Fruit fly (Drosophila melanogaster) whole organism, embryonic: ENCODE measurements around the gene Sec10.

ENCODE experiments used
- Atf6 ChIP-seq: fragments of 200-800 bp; sonication (Bioruptor generic); IDR thresholded peaks from 2 replicates; pipeline ENCODE4 v1.3.6; 2022; ENCODE audit warnings: missing biosample characterization, missing genetic modification characterization
- B-H2 ChIP-seq: fragments of 200-800 bp; sonication (Bioruptor generic); optimal IDR thresholded peaks from 2 replicates; lab custom pipeline; 2018; ENCODE audit warnings: missing biosample characterization, mild to moderate bottlenecking, missing genetic modification characterization
- BtbVII ChIP-seq: fragments of 200-800 bp; sonication (Bioruptor generic); optimal IDR thresholded peaks from 3 replicates; lab custom pipeline; 2017; ENCODE audit warnings: missing biosample characterization, mild to moderate bottlenecking, missing genetic modification characterization
- CG10565 ChIP-seq: fragments of 200-800 bp; sonication (Bioruptor generic); optimal IDR thresholded peaks from 3 replicates; lab custom pipeline; 2016; ENCODE audit warnings: missing biosample characterization, mild to moderate bottlenecking, missing genetic modification characterization
- CG11504 ChIP-seq: fragments of 200-800 bp; sonication (Bioruptor generic); optimal IDR thresholded peaks from 3 replicates; lab custom pipeline; 2019; ENCODE audit warnings: missing biosample characterization, mild to moderate bottlenecking, missing genetic modification characterization, moderate library complexity
- CG12659 ChIP-seq: fragments of 200-800 bp; sonication (Bioruptor generic); optimal IDR thresholded peaks from 3 replicates; lab custom pipeline; 2017; ENCODE audit warnings: mild to moderate bottlenecking, missing biosample characterization, missing genetic modification reagents, missing genetic modification characterization
- CG14014 ChIP-seq: fragments of 200-800 bp; sonication (Bioruptor generic); IDR thresholded peaks from 2 replicates; pipeline ENCODE4 v1.3.6; 2022; ENCODE audit warnings: missing biosample characterization, missing genetic modification characterization
- CG15269 ChIP-seq: fragments of 200-800 bp; sonication (Bioruptor generic); optimal IDR thresholded peaks from 2 replicates; lab custom pipeline; 2018; ENCODE audit warnings: missing biosample characterization, mild to moderate bottlenecking, missing genetic modification characterization, moderate library complexity
- CG15514 ChIP-seq: fragments of 200-800 bp; sonication (Bioruptor generic); optimal IDR thresholded peaks from 3 replicates; lab custom pipeline; 2017; ENCODE audit warnings: missing biosample characterization, missing genetic modification characterization, mild to moderate bottlenecking, moderate library complexity, missing genetic modification reagents
- CG17359 ChIP-seq: fragments of 200-800 bp; sonication (Bioruptor generic); optimal IDR thresholded peaks from 3 replicates; lab custom pipeline; 2018; ENCODE audit warnings: missing biosample characterization, mild to moderate bottlenecking, missing genetic modification characterization, moderate library complexity
- CG2678 ChIP-seq: fragments of 200-800 bp; sonication (Bioruptor generic); optimal IDR thresholded peaks from 3 replicates; lab custom pipeline; 2019; ENCODE audit warnings: missing biosample characterization, mild to moderate bottlenecking, missing genetic modification characterization, moderate library complexity
- CG2889 ChIP-seq: fragments of 200-800 bp; sonication (Bioruptor generic); IDR thresholded peaks from 3 replicates; pipeline ENCODE4 v1.3.6; 2022; ENCODE audit warnings: missing biosample characterization, missing genetic modification characterization
- CG32772 ChIP-seq: fragments of 200-800 bp; sonication (Bioruptor generic); IDR thresholded peaks from 2 replicates; pipeline ENCODE4 v1.3.6; 2022; ENCODE audit warnings: missing biosample characterization, missing genetic modification characterization
- CG3281 ChIP-seq: fragments of 200-800 bp; sonication (Bioruptor generic); optimal IDR thresholded peaks from 3 replicates; lab custom pipeline; 2017; ENCODE audit warnings: missing biosample characterization, mild to moderate bottlenecking, missing genetic modification characterization
- CG33557 ChIP-seq: fragments of 200-800 bp; sonication (Bioruptor generic); optimal IDR thresholded peaks from 2 replicates; lab custom pipeline; 2019; ENCODE audit warnings: missing biosample characterization, mild to moderate bottlenecking, missing genetic modification characterization, moderate library complexity
- CG3407 ChIP-seq: fragments of 200-800 bp; sonication (Bioruptor generic); optimal IDR thresholded peaks from 2 replicates; lab custom pipeline; 2018; ENCODE audit warnings: missing biosample characterization, mild to moderate bottlenecking, missing genetic modification characterization
- CG5180 ChIP-seq: fragments of 200-800 bp; sonication (Bioruptor generic); optimal IDR thresholded peaks from 3 replicates; lab custom pipeline; 2017; ENCODE audit warnings: missing biosample characterization, missing genetic modification characterization, mild to moderate bottlenecking, moderate library complexity, missing genetic modification reagents
- CG6683 ChIP-seq: fragments of 200-800 bp; sonication (Bioruptor generic); optimal IDR thresholded peaks from 2 replicates; lab custom pipeline; 2017; ENCODE audit warnings: missing biosample characterization, mild to moderate bottlenecking, missing genetic modification characterization, missing genetic modification reagents
- CG6765 ChIP-seq: fragments of 200-800 bp; sonication (Bioruptor generic); optimal IDR thresholded peaks from 3 replicates; lab custom pipeline; 2017; ENCODE audit warnings: missing biosample characterization, mild to moderate bottlenecking, missing genetic modification characterization
- CG6813 ChIP-seq: fragments of 200-800 bp; sonication (Bioruptor generic); optimal IDR thresholded peaks from 2 replicates; lab custom pipeline; 2017; ENCODE audit warnings: missing biosample characterization, missing genetic modification characterization, mild to moderate bottlenecking, moderate library complexity, missing genetic modification reagents
- CG8388 ChIP-seq: fragments of 200-800 bp; sonication (Bioruptor generic); optimal IDR thresholded peaks from 2 replicates; lab custom pipeline; 2019; ENCODE audit warnings: missing biosample characterization, mild to moderate bottlenecking, missing genetic modification characterization, moderate library complexity
- CG8924 ChIP-seq: fragments of 200-800 bp; optimal IDR thresholded peaks from 3 replicates; lab custom pipeline; 2019; ENCODE audit warnings: missing biosample characterization, mild to moderate bottlenecking, missing genetic modification characterization, moderate library complexity
- Dek ChIP-seq: fragments of 200-800 bp; sonication (Bioruptor generic); optimal IDR thresholded peaks from 3 replicates; lab custom pipeline; 2019; ENCODE audit warnings: missing biosample characterization, mild to moderate bottlenecking, missing genetic modification characterization, moderate library complexity
- Eip74EF ChIP-seq, 2 experiments: fragments of 200-800 bp in 1 of 2; fragments of >200 bp in 1 of 2; sonication (Bioruptor generic) in 1 of 2; optimal IDR thresholded peaks; 2 replicates each; lab custom pipeline; 2017 to 2019; ENCODE audit warnings: missing biosample characterization in 2 of 2, missing genetic modification characterization in 2 of 2, mild to moderate bottlenecking in 1 of 2, moderate library complexity in 1 of 2
- Elba2 ChIP-seq: fragments of 200-800 bp; sonication (Bioruptor generic); optimal IDR thresholded peaks from 3 replicates; lab custom pipeline; 2016; ENCODE audit warnings: missing biosample characterization, missing genetic modification characterization
- Ets65A ChIP-seq: fragments of 200-800 bp; sonication (Bioruptor generic); peaks from one replicate; lab custom pipeline; 2016; ENCODE audit warnings: missing biosample characterization, missing genetic modification characterization
- Fer1 ChIP-seq: fragments of 200-800 bp; sonication (Bioruptor generic); optimal IDR thresholded peaks from 2 replicates; lab custom pipeline; 2017; ENCODE audit warnings: missing biosample characterization, mild to moderate bottlenecking, missing genetic modification characterization
- Gsc ChIP-seq: fragments of 200-800 bp; sonication (Bioruptor generic); IDR thresholded peaks from 2 replicates; pipeline ENCODE4 v1.3.6; 2022; ENCODE audit warnings: missing biosample characterization, missing genetic modification characterization
- H15 ChIP-seq: fragments of 200-800 bp; sonication (Bioruptor generic); IDR thresholded peaks from 3 replicates; pipeline ENCODE4 v1.3.6; 2022; ENCODE audit warnings: missing biosample characterization, missing genetic modification characterization
- HmgD ChIP-seq: fragments of 200-800 bp; sonication (Bioruptor generic); optimal IDR thresholded peaks from 3 replicates; lab custom pipeline; 2016; ENCODE audit warnings: missing biosample characterization, missing genetic modification characterization
- MTF-1 ChIP-seq: fragments of 200-800 bp; sonication (Bioruptor generic); optimal IDR thresholded peaks from 2 replicates; lab custom pipeline; 2018; ENCODE audit warnings: missing biosample characterization, mild to moderate bottlenecking, missing genetic modification characterization, borderline replicate concordance
- NC2β ChIP-seq: fragments of 200-800 bp; sonication (Bioruptor generic); optimal IDR thresholded peaks from 2 replicates; lab custom pipeline; 2016; ENCODE audit warnings: missing biosample characterization, missing genetic modification characterization
- Nf-YA ChIP-seq: fragments of 200-800 bp; sonication (Bioruptor generic); IDR thresholded peaks from 2 replicates; pipeline ENCODE4 v1.3.6; 2022; ENCODE audit warnings: missing biosample characterization, missing genetic modification characterization
- Pdp1 ChIP-seq, 2 experiments: fragments of 200-800 bp; sonication (Bioruptor generic); optimal IDR thresholded peaks; 3 replicates each; lab custom pipeline; 2016; ENCODE audit warnings: missing biosample characterization in 2 of 2, missing genetic modification characterization in 2 of 2, mild to moderate bottlenecking in 1 of 2, moderate library complexity in 1 of 2
- Rfx ChIP-seq: fragments of 200-800 bp; sonication (Bioruptor generic); IDR thresholded peaks from 2 replicates; pipeline ENCODE4 v1.3.6; 2022; ENCODE audit warnings: missing biosample characterization, missing genetic modification characterization
- Sry-β ChIP-seq: fragments of 200-800 bp; sonication (Bioruptor generic); optimal IDR thresholded peaks from 2 replicates; lab custom pipeline; 2018; ENCODE audit warnings: missing biosample characterization, mild to moderate bottlenecking, missing genetic modification characterization, moderate library complexity
- Ssrp ChIP-seq: fragments of 200-800 bp; sonication (Bioruptor generic); optimal IDR thresholded peaks from 2 replicates; lab custom pipeline; 2018; ENCODE audit warnings: missing biosample characterization, mild to moderate bottlenecking, missing genetic modification characterization, moderate library complexity
- caup ChIP-seq: fragments of 200-800 bp; sonication (Bioruptor generic); optimal IDR thresholded peaks from 3 replicates; lab custom pipeline; 2017; ENCODE audit warnings: missing biosample characterization, mild to moderate bottlenecking, missing genetic modification characterization, moderate library complexity; ENCODE audit not compliant: severe bottlenecking
- gem ChIP-seq: fragments of 200-800 bp; sonication (Bioruptor generic); optimal IDR thresholded peaks from 2 replicates; lab custom pipeline; 2019; ENCODE audit warnings: missing biosample characterization, mild to moderate bottlenecking, missing genetic modification characterization, moderate library complexity
- grau ChIP-seq: fragments of 200-800 bp; optimal IDR thresholded peaks from 3 replicates; lab custom pipeline; 2019; ENCODE audit warnings: missing biosample characterization, mild to moderate bottlenecking, missing genetic modification characterization, moderate library complexity
- lab ChIP-seq: fragments of 200-800 bp; sonication (Bioruptor generic); optimal IDR thresholded peaks from 3 replicates; lab custom pipeline; 2017; ENCODE audit warnings: missing biosample characterization, missing genetic modification characterization, mild to moderate bottlenecking, moderate library complexity, missing genetic modification reagents
- nau ChIP-seq: fragments of 200-800 bp; sonication (Bioruptor generic); optimal IDR thresholded peaks from 3 replicates; lab custom pipeline; 2017; ENCODE audit warnings: missing biosample characterization, mild to moderate bottlenecking, missing genetic modification characterization, missing genetic modification reagents
- org-1 ChIP-seq: fragments of 200-800 bp; sonication (Bioruptor generic); optimal IDR thresholded peaks from 2 replicates; lab custom pipeline; 2017; ENCODE audit warnings: missing biosample characterization, missing genetic modification characterization
- row ChIP-seq: fragments of 200-800 bp; sonication (Bioruptor generic); IDR thresholded peaks from 3 replicates; pipeline ENCODE4 v1.3.6; 2022; ENCODE audit warnings: missing biosample characterization, missing genetic modification characterization
- sd ChIP-seq: fragments of 200-800 bp; sonication (Bioruptor generic); optimal IDR thresholded peaks from 3 replicates; lab custom pipeline; 2018; ENCODE audit warnings: missing biosample characterization, mild to moderate bottlenecking, missing genetic modification characterization, moderate library complexity
- ssp ChIP-seq: fragments of 200-800 bp; sonication (Bioruptor generic); IDR thresholded peaks from 2 replicates; pipeline ENCODE4 v1.3.6; 2022; ENCODE audit warnings: missing biosample characterization, missing genetic modification characterization
- sug ChIP-seq: fragments of 200-800 bp; optimal IDR thresholded peaks from 2 replicates; lab custom pipeline; 2019; ENCODE audit warnings: missing biosample characterization, mild to moderate bottlenecking, missing genetic modification characterization, moderate library complexity

Sec10 gene

DNA sequence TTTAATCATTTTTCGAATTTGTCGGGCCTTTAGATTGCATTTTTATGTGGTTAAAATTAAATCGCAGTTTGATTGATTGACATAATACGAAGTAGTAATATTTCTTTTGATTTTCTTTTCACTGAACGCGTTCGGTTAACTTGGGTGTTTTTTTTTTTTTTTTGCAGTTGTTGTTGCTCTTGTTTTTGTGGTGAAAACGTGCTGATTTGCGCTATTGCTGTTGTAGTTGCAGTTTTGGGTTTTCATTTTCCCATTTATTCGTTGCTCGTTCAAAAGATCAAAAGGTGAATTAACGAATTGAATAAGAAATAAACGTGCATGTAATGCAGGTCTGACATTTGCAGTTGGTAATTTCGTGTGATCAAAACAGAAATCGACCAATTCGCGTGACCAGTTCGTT, 33.2 kb upstream of the Sec10 start:
- TF ChIP-seq Ets65A (GFP tag; lab: Kevin White, UChicago), result peak; percentile 37
- TF ChIP-seq CG3407 (GFP tag; lab: Kevin White, UChicago), result no peak

DNA sequence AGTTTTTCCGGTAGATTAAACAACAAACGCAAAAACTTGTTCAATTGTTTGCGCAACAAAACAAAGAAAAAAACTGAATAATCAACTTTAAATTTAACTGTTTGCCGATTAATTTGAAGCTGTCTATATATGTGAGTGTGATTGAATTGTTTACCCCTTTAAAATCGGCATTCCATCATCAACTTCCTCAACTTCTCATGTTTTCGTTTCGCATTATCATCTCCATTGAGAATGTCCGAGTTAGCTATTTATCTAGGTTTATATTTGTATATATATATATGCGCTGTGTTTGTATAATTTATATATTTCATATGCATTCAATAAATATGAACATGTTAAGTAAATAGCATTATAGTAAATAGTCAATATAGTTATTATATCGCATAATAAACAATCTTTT, 32.2 kb upstream of the Sec10 start:
- TF ChIP-seq H15 (GFP tag; lab: Robert Waterston, UW) (no peak), Eip74EF (GFP tag; optimal IDR thresholded peaks at IDR 0.05; lab: Kevin White, UChicago) (peak in 1 of 2 experiments; percentile 77), CG3281 (peak; percentile 40), CG6765 (GFP tag; lab: Kevin White, UChicago) (peak; percentile 41), B-H2 (peak; percentile 46), MTF-1 (GFP tag; lab: Kevin White, UChicago) (no peak), CG14014 (GFP tag; lab: Robert Waterston, UW) (peak; percentile 15; the same call in 1 of the 2 replicates), HmgD (GFP tag; lab: Kevin White, UChicago) (no peak), Sry-β (GFP tag; lab: Kevin White, UChicago) (no peak), CG15269 (tag; lab: Kevin White, UChicago) (peak; percentile 44), row (GFP tag; lab: Robert Waterston, UW) (no peak), CG8388 (no peak), CG15514 (peak; percentile 11), ssp (GFP tag; lab: Robert Waterston, UW) (no peak), Rfx (peak; percentile 50; the same call in 1 of the 2 replicates), NC2β (GFP tag; lab: Kevin White, UChicago) (no peak), CG12659 (GFP tag; lab: Kevin White, UChicago) (peak; percentile 11), CG10565 (no peak), CG6813 (no peak), Ssrp (tag; lab: Kevin White, UChicago) (no peak), Pdp1 (GFP tag; optimal IDR thresholded peaks at IDR 0.05; lab: Kevin White, UChicago) (peak in 1 of 2 experiments; percentile 6), CG33557 (GFP tag; lab: Kevin White, UChicago) (no peak), gem (peak; percentile 37), Nf-YA (GFP tag; lab: Robert Waterston, UW) (no peak), sug (tag; lab: Kevin White, UChicago) (peak; percentile 23), lab (GFP tag; lab: Kevin White, UChicago) (peak; percentile 46), Dek (tag; lab: Kevin White, UChicago) (peak; percentile 7), grau (tag; lab: Kevin White, UChicago) (no peak), CG8924 (tag; lab: Kevin White, UChicago) (peak; percentile 15), CG11504 (tag; lab: Kevin White, UChicago) (peak; percentile 7), CG6683 (no peak), Gsc (no peak), BtbVII (GFP tag; lab: Kevin White, UChicago) (peak; percentile 57), Elba2 (GFP tag; lab: Kevin White, UChicago) (no peak), Atf6 (GFP tag; lab: Robert Waterston, UW) (peak; percentile 46; the same call in 1 of the 2 replicates), Fer1 (GFP tag; lab: Kevin White, UChicago) (peak; percentile 50), CG5180 (GFP tag; lab: Kevin White, UChicago) (no peak), caup (GFP tag; lab: Kevin White, UChicago) (peak; percentile 42), CG17359 (peak; percentile 15), sd (tag; lab: Kevin White, UChicago) (peak; percentile 77), org-1 (GFP tag; lab: Kevin White, UChicago) (no peak), nau (GFP tag; lab: Kevin White, UChicago) (peak; percentile 15), CG32772 (GFP tag; lab: Robert Waterston, UW) (no peak), CG2889 (GFP tag; lab: Robert Waterston, UW) (no peak), CG2678 (peak; percentile 66)
